Fruit fly (Drosophila melanogaster) whole organism, embryonic: ENCODE results near the gene CG15435.

Experiments used
- Abd-B ChIP-seq: fragments of 200-800 bp; sonication (Bioruptor generic); optimal IDR thresholded peaks from 2 replicates; lab custom pipeline; 2018; ENCODE audit warnings: missing biosample characterization, mild to moderate bottlenecking, missing genetic modification characterization, moderate library complexity
- Antp ChIP-seq: fragments of 200-800 bp; sonication (Bioruptor generic); optimal IDR thresholded peaks from 3 replicates; lab custom pipeline; 2016; ENCODE audit warnings: missing biosample characterization, missing genetic modification characterization
- Atf6 ChIP-seq: fragments of 200-800 bp; sonication (Bioruptor generic); IDR thresholded peaks from 2 replicates; pipeline ENCODE4 v1.3.6; 2022; ENCODE audit warnings: missing biosample characterization, missing genetic modification characterization
- Bdp1 ChIP-seq: fragments of 200-800 bp; sonication (Bioruptor generic); optimal IDR thresholded peaks from 3 replicates; lab custom pipeline; 2016; ENCODE audit warnings: missing biosample characterization, missing genetic modification characterization
- CG10959 ChIP-seq: fragments of 200-800 bp; sonication (Bioruptor generic); IDR thresholded peaks from 2 replicates; pipeline ENCODE4 v1.3.6; 2022; ENCODE audit warnings: missing biosample characterization, missing genetic modification characterization
- CG12104 ChIP-seq: fragments of 200-800 bp; sonication (Bioruptor generic); optimal IDR thresholded peaks from 3 replicates; lab custom pipeline; 2016; ENCODE audit warnings: missing biosample characterization, missing genetic modification characterization
- CG15011 ChIP-seq: fragments of 200-800 bp; sonication (Bioruptor generic); optimal IDR thresholded peaks from 3 replicates; lab custom pipeline; 2018; ENCODE audit warnings: missing biosample characterization, mild to moderate bottlenecking, missing genetic modification characterization
- CG16863 ChIP-seq: fragments of 200-800 bp; sonication (Bioruptor generic); optimal IDR thresholded peaks from 3 replicates; lab custom pipeline; 2016; ENCODE audit warnings: missing biosample characterization, missing genetic modification characterization
- CG17568 ChIP-seq: fragments of 200-800 bp; sonication (Bioruptor generic); optimal IDR thresholded peaks from 2 replicates; lab custom pipeline; 2018; ENCODE audit warnings: missing biosample characterization, mild to moderate bottlenecking, missing genetic modification characterization, moderate library complexity
- CG1792 ChIP-seq: fragments of 200-800 bp; sonication (Bioruptor generic); optimal IDR thresholded peaks from 2 replicates; lab custom pipeline; 2016; ENCODE audit warnings: missing biosample characterization, missing genetic modification characterization
- CG2199 ChIP-seq: fragments of 200-800 bp; sonication (Bioruptor generic); IDR thresholded peaks from 3 replicates; pipeline ENCODE4 v1.3.6; 2022; ENCODE audit warnings: missing biosample characterization, missing genetic modification characterization
- CG34376 ChIP-seq: fragments of 200-800 bp; sonication (Bioruptor generic); optimal IDR thresholded peaks from 2 replicates; lab custom pipeline; 2018; ENCODE audit warnings: missing biosample characterization, mild to moderate bottlenecking, missing genetic modification characterization
- CG3838 ChIP-seq: fragments of 200-800 bp; sonication (Bioruptor generic); optimal IDR thresholded peaks from 3 replicates; lab custom pipeline; 2016; ENCODE audit warnings: missing biosample characterization, missing genetic modification characterization
- CG7271 ChIP-seq: fragments of 200-800 bp; sonication (Bioruptor generic); optimal IDR thresholded peaks from 2 replicates; lab custom pipeline; 2018; ENCODE audit warnings: missing biosample characterization, mild to moderate bottlenecking, missing genetic modification characterization, moderate library complexity
- CG7786 ChIP-seq: fragments of 200-800 bp; sonication (Bioruptor generic); optimal IDR thresholded peaks from 2 replicates; lab custom pipeline; 2016; ENCODE audit warnings: missing biosample characterization, missing genetic modification characterization
- CG8359 ChIP-seq: fragments of 200-800 bp; sonication (Bioruptor generic); optimal IDR thresholded peaks from 2 replicates; lab custom pipeline; 2017; ENCODE audit warnings: missing biosample characterization, mild to moderate bottlenecking, missing genetic modification characterization, borderline replicate concordance
- CG9797 ChIP-seq: fragments of 200-800 bp; sonication (Bioruptor generic); optimal IDR thresholded peaks from 3 replicates; lab custom pipeline; 2018; ENCODE audit warnings: missing biosample characterization, mild to moderate bottlenecking, missing genetic modification characterization
- CHES-1-like ChIP-seq: fragments of 200-800 bp; sonication (Bioruptor generic); optimal IDR thresholded peaks from 2 replicates; lab custom pipeline; 2016; ENCODE audit warnings: missing biosample characterization, missing genetic modification characterization
- CrebB ChIP-seq: fragments of 200-800 bp; sonication (Bioruptor generic); optimal IDR thresholded peaks from 3 replicates; lab custom pipeline; 2018; ENCODE audit warnings: missing biosample characterization, mild to moderate bottlenecking, missing genetic modification characterization
- Doc2 ChIP-seq: fragments of 200-800 bp; sonication (Bioruptor generic); IDR thresholded peaks from 2 replicates; pipeline ENCODE4 v1.3.6; 2022; ENCODE audit warnings: missing biosample characterization, missing genetic modification characterization
- Dref ChIP-seq: fragments of 200-800 bp; sonication (Bioruptor generic); IDR thresholded peaks from 2 replicates; pipeline ENCODE4 v1.3.6; 2022; ENCODE audit warnings: missing biosample characterization, missing genetic modification characterization
- Fer1 ChIP-seq: fragments of 200-800 bp; sonication (Bioruptor generic); optimal IDR thresholded peaks from 2 replicates; lab custom pipeline; 2017; ENCODE audit warnings: missing biosample characterization, mild to moderate bottlenecking, missing genetic modification characterization
- HHEX ChIP-seq: fragments of 200-800 bp; sonication (Bioruptor generic); optimal IDR thresholded peaks from 3 replicates; lab custom pipeline; 2017; ENCODE audit warnings: missing biosample characterization, mild to moderate bottlenecking, missing genetic modification characterization, missing genetic modification reagents
- Hand ChIP-seq: fragments of 200-800 bp; sonication (Bioruptor generic); optimal IDR thresholded peaks from 2 replicates; lab custom pipeline; 2017; ENCODE audit warnings: mild to moderate bottlenecking, missing biosample characterization, missing genetic modification reagents, missing genetic modification characterization
- Max ChIP-seq: fragments of 200-800 bp; sonication (Bioruptor generic); optimal IDR thresholded peaks from 2 replicates; lab custom pipeline; 2016; ENCODE audit warnings: missing biosample characterization, mild to moderate bottlenecking, missing genetic modification characterization
- Mes4 ChIP-seq: fragments of 200-800 bp; sonication (Bioruptor generic); optimal IDR thresholded peaks from 2 replicates; lab custom pipeline; 2016; ENCODE audit warnings: missing biosample characterization, missing genetic modification characterization
- NC2β ChIP-seq: fragments of 200-800 bp; sonication (Bioruptor generic); optimal IDR thresholded peaks from 2 replicates; lab custom pipeline; 2016; ENCODE audit warnings: missing biosample characterization, missing genetic modification characterization
- Oli ChIP-seq: fragments of 200-800 bp; sonication (Bioruptor generic); optimal IDR thresholded peaks from 2 replicates; lab custom pipeline; 2018; ENCODE audit warnings: missing biosample characterization, mild to moderate bottlenecking, missing genetic modification characterization, moderate library complexity
- Tbp ChIP-seq: fragments of >200 bp; optimal IDR thresholded peaks from 2 replicates; lab custom pipeline; 2018; ENCODE audit warnings: missing biosample characterization, missing genetic modification characterization
- aop ChIP-seq: fragments of 200-800 bp; sonication (Bioruptor generic); IDR thresholded peaks from 2 replicates; pipeline ENCODE4 v1.3.6; 2022; ENCODE audit warnings: missing biosample characterization, missing genetic modification characterization
- az2 ChIP-seq: fragments of 200-800 bp; sonication (Bioruptor generic); optimal IDR thresholded peaks from 3 replicates; lab custom pipeline; 2016; ENCODE audit warnings: missing biosample characterization, missing genetic modification characterization
- bigmax ChIP-seq: fragments of 200-800 bp; sonication (Bioruptor generic); optimal IDR thresholded peaks from 2 replicates; lab custom pipeline; 2018; ENCODE audit warnings: missing biosample characterization, mild to moderate bottlenecking, missing genetic modification characterization
- btn ChIP-seq: fragments of 200-800 bp; sonication (Bioruptor generic); optimal IDR thresholded peaks from 2 replicates; lab custom pipeline; 2016; ENCODE audit warnings: missing biosample characterization, missing genetic modification characterization
- cas ChIP-seq: fragments of 200-800 bp; sonication (Bioruptor generic); IDR thresholded peaks from 2 replicates; pipeline ENCODE4 v1.3.6; 2022; ENCODE audit warnings: missing biosample characterization, missing genetic modification characterization
- chif ChIP-seq, 2 experiments: fragments of 200-800 bp; sonication (Bioruptor generic); optimal IDR thresholded peaks; 3 replicates each; lab custom pipeline; 2016; ENCODE audit warnings: missing biosample characterization in 2 of 2, missing genetic modification characterization in 2 of 2
- chm ChIP-seq: fragments of 200-800 bp; sonication (Bioruptor generic); IDR thresholded peaks from 2 replicates; pipeline ENCODE4 v1.3.6; 2022; ENCODE audit warnings: missing biosample characterization, missing genetic modification characterization
- grn ChIP-seq: fragments of 200-800 bp; sonication (Bioruptor generic); optimal IDR thresholded peaks from 3 replicates; lab custom pipeline; 2017; ENCODE audit warnings: missing biosample characterization, missing genetic modification characterization
- ind ChIP-seq: fragments of 200-800 bp; sonication (Bioruptor generic); optimal IDR thresholded peaks from 3 replicates; lab custom pipeline; 2016; ENCODE audit warnings: missing biosample characterization, missing genetic modification characterization
- jigr1 ChIP-seq: fragments of 200-800 bp; sonication (Bioruptor generic); IDR thresholded peaks from 3 replicates; pipeline ENCODE4 v1.3.6; 2022; ENCODE audit warnings: missing biosample characterization, missing genetic modification characterization
- knrl ChIP-seq: fragments of 200-800 bp; sonication (Bioruptor generic); IDR thresholded peaks from 3 replicates; pipeline ENCODE4 v1.3.6; 2022; ENCODE audit warnings: missing biosample characterization, missing genetic modification characterization; ENCODE audit not compliant: partially characterized antibody
- lbe ChIP-seq: fragments of 200-800 bp; sonication (Bioruptor generic); optimal IDR thresholded peaks from 2 replicates; lab custom pipeline; 2016; ENCODE audit warnings: missing biosample characterization, mild to moderate bottlenecking, missing genetic modification characterization
- nmo ChIP-seq: fragments of 200-800 bp; sonication (Bioruptor generic); optimal IDR thresholded peaks from 2 replicates; lab custom pipeline; 2018; ENCODE audit warnings: missing biosample characterization, mild to moderate bottlenecking, missing genetic modification characterization, moderate library complexity
- ranshi ChIP-seq: fragments of 200-800 bp; sonication (Bioruptor generic); IDR thresholded peaks from 2 replicates; pipeline ENCODE4 v1.3.6; 2022; ENCODE audit warnings: missing biosample characterization, missing genetic modification characterization
- schlank ChIP-seq: fragments of 200-800 bp; sonication (Bioruptor generic); optimal IDR thresholded peaks from 2 replicates; lab custom pipeline; 2018; ENCODE audit warnings: missing biosample characterization, mild to moderate bottlenecking, missing genetic modification characterization
- sd ChIP-seq: fragments of 200-800 bp; sonication (Bioruptor generic); optimal IDR thresholded peaks from 3 replicates; lab custom pipeline; 2018; ENCODE audit warnings: missing biosample characterization, mild to moderate bottlenecking, missing genetic modification characterization, moderate library complexity
- slou ChIP-seq: fragments of 200-800 bp; sonication (Bioruptor generic); optimal IDR thresholded peaks from 3 replicates; lab custom pipeline; 2016; ENCODE audit warnings: missing biosample characterization, missing genetic modification characterization
- stc ChIP-seq: fragments of 200-800 bp; sonication (Bioruptor generic); IDR thresholded peaks from 2 replicates; pipeline ENCODE4 v1.3.6; 2022; ENCODE audit warnings: missing biosample characterization, missing genetic modification characterization
- vvl ChIP-seq: fragments of 200-800 bp; sonication (Bioruptor generic); IDR thresholded peaks from 2 replicates; pipeline ENCODE4 v1.3.6; 2022; ENCODE audit warnings: missing biosample characterization, missing genetic modification characterization
- wek ChIP-seq: fragments of 200-800 bp; sonication (Bioruptor generic); optimal IDR thresholded peaks from 3 replicates; lab custom pipeline; 2018; ENCODE audit warnings: missing biosample characterization, mild to moderate bottlenecking, missing genetic modification characterization, moderate library complexity

CG15435 gene

DNA sequence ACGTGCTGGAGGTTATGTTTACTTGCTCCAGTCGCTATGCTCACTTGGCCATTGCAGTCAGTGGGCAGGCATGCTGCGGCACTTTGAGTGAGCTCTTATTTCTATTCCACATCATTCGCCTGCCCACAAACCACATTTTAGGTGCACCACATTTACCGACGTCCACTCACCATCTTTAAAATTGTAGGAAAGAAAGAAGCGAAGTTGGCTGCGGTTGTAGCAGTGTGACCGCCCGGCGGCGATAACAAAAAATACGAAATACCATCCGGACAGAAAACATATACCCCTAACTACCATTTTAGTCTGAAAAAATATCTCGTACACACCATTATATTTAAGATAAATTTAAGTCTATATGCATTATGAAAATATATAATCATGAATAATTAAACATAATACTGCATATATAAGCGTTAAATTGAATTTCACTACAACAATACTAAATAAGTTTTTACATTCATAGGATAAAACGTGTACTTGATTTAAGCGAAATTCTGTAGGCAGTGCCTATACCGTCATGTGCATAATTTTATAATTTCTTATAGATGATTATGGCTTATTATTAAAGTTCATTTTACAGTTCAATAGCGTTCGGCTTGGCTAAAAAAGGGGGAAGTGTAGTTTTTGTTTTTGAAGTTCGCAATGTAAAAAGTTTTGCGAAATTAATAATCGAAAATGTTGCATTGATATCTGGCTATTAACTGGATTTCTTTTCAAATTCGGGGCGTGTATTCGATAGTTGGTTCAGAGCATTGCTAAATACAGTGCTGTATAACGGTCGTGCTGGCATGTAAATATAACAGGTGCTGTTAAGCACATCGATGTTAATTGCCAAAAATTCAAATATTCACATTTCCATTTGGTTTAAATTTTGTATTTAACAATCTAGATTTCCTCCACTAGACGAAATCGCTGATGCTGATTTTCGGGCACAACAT is 1.1 kb upstream of the CG15435 start, which contains the start of gene RpL27A (continued):
- TF ChIP-seq CG9797 (GFP tag; lab: Kevin White, UChicago) (peak; percentile 83), stc (GFP tag; lab: Robert Waterston, UW) (peak; percentile 79), jigr1 (GFP tag; lab: Robert Waterston, UW) (0 out of 3 replicates have a peak, but pooled peaks have one; percentile 25), Dref (peak; percentile 61), nmo (GFP tag; lab: Kevin White, UChicago) (peak; percentile 79), Oli (tag; lab: Kevin White, UChicago) (peak; percentile 66), NC2β (GFP tag; lab: Kevin White, UChicago) (peak; percentile 92), Tbp (no peak), HHEX (GFP tag; lab: Kevin White, UChicago) (peak; percentile 84), chm (peak; percentile 95), CrebB (tag; lab: Kevin White, UChicago) (peak; percentile 86), Antp (GFP tag; lab: Kevin White, UChicago) (peak; percentile 49), CG7786 (GFP tag; lab: Kevin White, UChicago) (peak; percentile 40), CG3838 (GFP tag; lab: Kevin White, UChicago) (peak; percentile 50), Atf6 (GFP tag; lab: Robert Waterston, UW) (peak; percentile 72), Fer1 (GFP tag; lab: Kevin White, UChicago) (peak; percentile 81), CG17568 (no peak), knrl (GFP tag; lab: Robert Waterston, UW) (peak; percentile 65), schlank (tag; lab: Kevin White, UChicago) (peak; percentile 84), CG15011 (peak; percentile 64), aop (GFP tag; lab: Robert Waterston, UW) (no peak), bigmax (GFP tag; lab: Kevin White, UChicago) (peak; percentile 91), CG7271 (tag; lab: Kevin White, UChicago) (peak; percentile 78), Doc2 (GFP tag; lab: Robert Waterston, UW) (no peak), CG12104 (GFP tag; lab: Kevin White, UChicago) (peak; percentile 71), CG1792 (GFP tag; lab: Kevin White, UChicago) (peak; percentile 8), ind (GFP tag; lab: Kevin White, UChicago) (peak; percentile 32), lbe (peak; percentile 63), CG34376 (GFP tag; lab: Kevin White, UChicago) (peak; percentile 90), ranshi (GFP tag; lab: Robert Waterston, UW) (peak; percentile 73), Bdp1 (GFP tag; lab: Kevin White, UChicago) (peak; percentile 56), wek (GFP tag; lab: Kevin White, UChicago) (peak; percentile 97), chif (GFP tag; optimal IDR thresholded peaks at IDR 0.05; lab: Kevin White, UChicago) (peak; percentile 52 to 68), CG16863 (GFP tag; lab: Kevin White, UChicago) (peak; percentile 62), grn (no peak), CG8359 (GFP tag; lab: Kevin White, UChicago) (peak; percentile 43), az2 (GFP tag; lab: Kevin White, UChicago) (peak; percentile 66), Max (peak; percentile 75), btn (GFP tag; lab: Kevin White, UChicago) (peak; percentile 36), CHES-1-like (GFP tag; lab: Kevin White, UChicago) (peak; percentile 26), CG2199 (GFP tag; lab: Robert Waterston, UW) (0 out of 3 replicates have a peak, but pooled peaks have one; percentile 37), vvl (GFP tag; lab: Robert Waterston, UW) (peak; percentile 92), Mes4 (peak; percentile 87), cas (GFP tag; lab: Robert Waterston, UW) (peak; percentile 66), sd (tag; lab: Kevin White, UChicago) (peak; percentile 68), CG10959 (GFP tag; lab: Robert Waterston, UW) (peak; percentile 52), slou (GFP tag; lab: Kevin White, UChicago) (peak; percentile 63), Abd-B (GFP tag; lab: Kevin White, UChicago) (peak; percentile 47), Hand (GFP tag; lab: Kevin White, UChicago) (peak; percentile 69)
